Fruit fly (Drosophila melanogaster): ENCODE results near the gene Dph4.

Dph4 gene

DNA sequence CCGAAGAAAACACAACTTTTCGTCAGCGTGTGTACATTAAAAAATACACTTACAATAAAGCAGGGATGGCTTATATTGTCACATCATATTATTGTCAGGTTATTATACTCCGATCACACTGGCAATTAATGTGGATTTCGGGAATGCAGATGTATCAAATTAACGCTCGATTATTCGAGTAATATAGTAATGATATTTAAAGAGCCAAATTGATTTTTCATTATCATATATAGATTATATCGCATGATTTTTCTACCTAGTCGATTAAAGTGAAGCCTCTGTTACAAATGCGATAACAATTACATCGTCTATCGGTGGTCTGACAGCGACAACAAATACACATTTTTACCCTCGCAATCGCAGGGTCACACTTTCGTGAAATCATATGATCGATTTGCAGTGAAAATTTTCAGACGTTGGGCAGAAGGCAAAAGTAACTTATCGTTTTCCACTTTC, 32.5 kb downstream of the Dph4 start, which contains the start of the genes noi and Vha26 (continued):
- TF ChIP-seq CG6654 (GFP tag; optimal IDR thresholded peaks at IDR 0.05) (no peak), fd64A (GFP tag; optimal IDR thresholded peaks at IDR 0.05) (no peak), salm (tag; optimal IDR thresholded peaks at IDR 0.05) (no peak), dati (GFP tag; IDR thresholded peaks at IDR 0.05) (no peak), CG14710 (tag; optimal IDR thresholded peaks at IDR 0.05) (peak; percentile 99), Bteb2 (GFP tag; optimal IDR thresholded peaks at IDR 0.05) (no peak), gcm2 (GFP tag; optimal IDR thresholded peaks at IDR 0.05) (no peak), org-1 (GFP tag; optimal IDR thresholded peaks at IDR 0.05) (no peak), D (optimal IDR thresholded peaks at IDR 0.05) (no peak), D (GFP tag; optimal IDR thresholded peaks at IDR 0.05) (no peak), CG17328 (GFP tag; IDR thresholded peaks at IDR 0.05) (no peak), ems (GFP tag; optimal IDR thresholded peaks at IDR 0.05) (no peak), dpn (GFP tag; optimal IDR thresholded peaks at IDR 0.05) (peak; percentile 16 to 21), CG12769 (tag; optimal IDR thresholded peaks at IDR 0.05) (no peak), Tbp (GFP tag; optimal IDR thresholded peaks at IDR 0.05) (no peak), grau (tag; optimal IDR thresholded peaks at IDR 0.05) (peak; percentile 72), NK7.1 (GFP tag; optimal IDR thresholded peaks at IDR 0.05) (no peak), sisA (GFP tag; IDR thresholded peaks at IDR 0.05) (peak; percentile 31; the same call in 1 of the 2 replicates), dmrt11E (tag; optimal IDR thresholded peaks at IDR 0.05) (peak; percentile 46), unc-4 (GFP tag; IDR thresholded peaks at IDR 0.05; ENCODE audit: partially characterized antibody) (peak; percentile 45; the same call in 1 of the 2 replicates), ash1 (GFP tag; optimal IDR thresholded peaks at IDR 0.05) (no peak), inv (GFP tag; IDR thresholded peaks at IDR 0.05; ENCODE audit: partially characterized antibody) (peak; percentile 53; the same call in 1 of the 2 replicates), CG12155 (GFP tag; optimal IDR thresholded peaks at IDR 0.05) (peak; percentile 42), dysf (GFP tag; IDR thresholded peaks at IDR 0.05) (0 out of 3 replicates have a peak, but pooled peaks have one; percentile 35), Sry-δ (GFP tag; optimal IDR thresholded peaks at IDR 0.05) (peak; percentile 74), Meics (GFP tag; optimal IDR thresholded peaks at IDR 0.05) (peak; percentile 2), CG9437 (GFP tag; optimal IDR thresholded peaks at IDR 0.05) (no peak), CG2129 (GFP tag; IDR thresholded peaks at IDR 0.05; ENCODE audit: partially characterized antibody) (peak; percentile 51), CG12236 (GFP tag; optimal IDR thresholded peaks at IDR 0.05) (no peak), B-H2 (GFP tag; optimal IDR thresholded peaks at IDR 0.05) (no peak), CG10431 (GFP tag; optimal IDR thresholded peaks at IDR 0.05) (no peak), stwl (tag; optimal IDR thresholded peaks at IDR 0.05) (peak; percentile 75), Usf (GFP tag; optimal IDR thresholded peaks at IDR 0.05) (no peak), CG12942 (GFP tag; optimal IDR thresholded peaks at IDR 0.05) (no peak), CG34376 (GFP tag; optimal IDR thresholded peaks at IDR 0.05) (no peak), nmo (GFP tag; optimal IDR thresholded peaks at IDR 0.05) (peak; percentile 87), maf-S (GFP tag; optimal IDR thresholded peaks at IDR 0.05) (peak; percentile 6), unpg (GFP tag; optimal IDR thresholded peaks at IDR 0.05) (no peak), usp (GFP tag; optimal IDR thresholded peaks at IDR 0.05) (no peak), CG14441 (GFP tag; IDR thresholded peaks at IDR 0.05) (no peak), lilli (GFP tag; optimal IDR thresholded peaks at IDR 0.05) (peak; percentile 54), run (tag; optimal IDR thresholded peaks at IDR 0.05) (no peak), CG10565 (GFP tag; optimal IDR thresholded peaks at IDR 0.05) (no peak), Rx (GFP tag; IDR thresholded peaks at IDR 0.05) (no peak), peb (GFP tag; IDR thresholded peaks at IDR 0.05) (no peak), tin (GFP tag; optimal IDR thresholded peaks at IDR 0.05) (peak; percentile 39), scrt (GFP tag; optimal IDR thresholded peaks at IDR 0.05) (no peak), Fer3 (tag; optimal IDR thresholded peaks at IDR 0.05) (peak; percentile 19), Chrac-16 (GFP tag; optimal IDR thresholded peaks at IDR 0.05) (no peak), PHDP (tag; optimal IDR thresholded peaks at IDR 0.05) (no peak), NFAT (GFP tag; IDR thresholded peaks at IDR 0.05) (no peak), Xrp1 (GFP tag; IDR thresholded peaks at IDR 0.05) (peak; percentile 10; the same call in 1 of the 2 replicates)
